Fruit fly (Drosophila melanogaster): Measurements from ENCODE around the gene MagR.

MagR gene

dm6 chrX:15748945-15749344, 14.9 kb downstream of the MagR start, which contains the start of gene Mvd (continued):
- TF ChIP-seq CG8089 (GFP tag; optimal IDR thresholded peaks at IDR 0.05) (no peak), CG10321 (GFP tag; IDR thresholded peaks at IDR 0.05) (no peak), CG13894 (tag; optimal IDR thresholded peaks at IDR 0.05) (no peak), Poxn (GFP tag; IDR thresholded peaks at IDR 0.05) (no peak), ssp (GFP tag; IDR thresholded peaks at IDR 0.05) (no peak), Gug (GFP tag; IDR thresholded peaks at IDR 0.05) (no peak), kah (GFP tag; optimal IDR thresholded peaks at IDR 0.05) (peak; percentile 33), CG4360 (GFP tag; IDR thresholded peaks at IDR 0.05) (no peak), gem (tag; optimal IDR thresholded peaks at IDR 0.05) (no peak), Ets97D (GFP tag; optimal IDR thresholded peaks at IDR 0.05) (peak; percentile 77), CG14965 (GFP tag; optimal IDR thresholded peaks at IDR 0.05; ENCODE audit: borderline replicate concordance) (no peak), crp (GFP tag; optimal IDR thresholded peaks at IDR 0.05) (peak in 1 of 2 experiments; percentile 52), sob (GFP tag; IDR thresholded peaks at IDR 0.05) (no peak), Side (GFP tag; optimal IDR thresholded peaks at IDR 0.05) (no peak), Doc2 (GFP tag; IDR thresholded peaks at IDR 0.05) (no peak), stwl (tag; optimal IDR thresholded peaks at IDR 0.05) (peak; percentile 44), Nf-YB (GFP tag; optimal IDR thresholded peaks at IDR 0.05) (no peak), danr (GFP tag; IDR thresholded peaks at IDR 0.05) (no peak), ap (GFP tag; IDR thresholded peaks at IDR 0.05) (no peak), HLH54F (GFP tag; optimal IDR thresholded peaks at IDR 0.05) (no peak), Sox100B (GFP tag; optimal IDR thresholded peaks at IDR 0.05) (no peak), bab2 (GFP tag; optimal IDR thresholded peaks at IDR 0.05) (no peak), CG13624 (GFP tag; optimal IDR thresholded peaks at IDR 0.05) (peak; percentile 19), CG17829 (tag; optimal IDR thresholded peaks at IDR 0.05) (peak; percentile 31), Dll (GFP tag; IDR thresholded peaks at IDR 0.05; ENCODE audit: partially characterized antibody) (0 out of 4 replicates have a peak, but pooled peaks have one; percentile 17), tio (GFP tag; optimal IDR thresholded peaks at IDR 0.05) (no peak), ind (GFP tag; optimal IDR thresholded peaks at IDR 0.05) (no peak), Sin3A (optimal IDR thresholded peaks at IDR 0.05) (peak; percentile 4), B-H1 (GFP tag; IDR thresholded peaks at IDR 0.05) (no peak), tna (GFP tag; IDR thresholded peaks at IDR 0.05; ENCODE audit: partially characterized antibody) (no peak), CG8944 (GFP tag; optimal IDR thresholded peaks at IDR 0.05) (peak; percentile 16), CG1529 (GFP tag; optimal IDR thresholded peaks at IDR 0.05) (no peak), CG6689 (GFP tag; IDR thresholded peaks at IDR 0.05) (no peak), CG2875 (GFP tag; optimal IDR thresholded peaks at IDR 0.05) (no peak), schlank (tag; optimal IDR thresholded peaks at IDR 0.05) (no peak), GATAe (GFP tag; conservative IDR thresholded peaks at IDR 0.05) (no peak), dimm (GFP tag; IDR thresholded peaks at IDR 0.05) (no peak), fd102C (GFP tag; optimal IDR thresholded peaks at IDR 0.05) (no peak), row (GFP tag; IDR thresholded peaks at IDR 0.05) (no peak; the same call in 1 of the 3 replicates), CG2116 (GFP tag; optimal IDR thresholded peaks at IDR 0.05) (peak; percentile 60), ase (GFP tag; IDR thresholded peaks at IDR 0.05) (no peak), HmgD (GFP tag; optimal IDR thresholded peaks at IDR 0.05) (no peak), CG2129 (GFP tag; IDR thresholded peaks at IDR 0.05; ENCODE audit: partially characterized antibody) (no peak), sug (tag; optimal IDR thresholded peaks at IDR 0.05) (peak; percentile 35), Chrac-16 (GFP tag; optimal IDR thresholded peaks at IDR 0.05) (no peak), rib (GFP tag; IDR thresholded peaks at IDR 0.05) (no peak), CG7928 (GFP tag; optimal IDR thresholded peaks at IDR 0.05) (peak; percentile 38), lmd (GFP tag; IDR thresholded peaks at IDR 0.05) (no peak), pum (GFP tag; optimal IDR thresholded peaks at IDR 0.05) (no peak), dmrt11E (tag; optimal IDR thresholded peaks at IDR 0.05) (no peak), pros (GFP tag; optimal IDR thresholded peaks at IDR 0.05) (no peak), Rx (GFP tag; IDR thresholded peaks at IDR 0.05) (no peak), ken (GFP tag; IDR thresholded peaks at IDR 0.05) (peak; percentile 6; the same call in 1 of the 3 replicates)

Measured in whole organism, embryonic.